Fruit fly (Drosophila melanogaster) whole organism, embryonic: ENCODE results near the gene CG11596.

Experiments
- Adf1 ChIP-seq: fragments of 200-800 bp; sonication (Bioruptor generic); IDR thresholded peaks from 2 replicates; pipeline ENCODE4 v1.3.6; 2022; ENCODE audit warnings: missing biosample characterization, missing genetic modification characterization
- Antp ChIP-seq: fragments of 200-800 bp; sonication (Bioruptor generic); optimal IDR thresholded peaks from 3 replicates; lab custom pipeline; 2016; ENCODE audit warnings: missing biosample characterization, missing genetic modification characterization
- Asciz ChIP-seq: fragments of 200-800 bp; sonication (Bioruptor generic); optimal IDR thresholded peaks from 2 replicates; lab custom pipeline; 2017; ENCODE audit warnings: missing biosample characterization, mild to moderate bottlenecking, missing genetic modification characterization, missing genetic modification reagents
- CG1024 ChIP-seq: fragments of 200-800 bp; sonication (Bioruptor generic); IDR thresholded peaks from 2 replicates; pipeline ENCODE4 v1.3.6; 2022; ENCODE audit warnings: missing biosample characterization, missing genetic modification characterization
- CG11560 ChIP-seq: fragments of 200-800 bp; sonication (Bioruptor generic); IDR thresholded peaks from 3 replicates; pipeline ENCODE4 v1.3.6; 2022; ENCODE audit warnings: missing biosample characterization, missing genetic modification characterization
- CG12155 ChIP-seq: fragments of 200-800 bp; sonication (Bioruptor generic); optimal IDR thresholded peaks from 3 replicates; lab custom pipeline; 2016; ENCODE audit warnings: missing biosample characterization, missing genetic modification characterization
- CG12299 ChIP-seq: fragments of 200-800 bp; sonication (Bioruptor generic); optimal IDR thresholded peaks from 2 replicates; lab custom pipeline; 2018; ENCODE audit warnings: missing biosample characterization, mild to moderate bottlenecking, missing genetic modification characterization
- CG13123 ChIP-seq: fragments of 200-800 bp; sonication (Bioruptor generic); optimal IDR thresholded peaks from 2 replicates; lab custom pipeline; 2016; ENCODE audit warnings: missing biosample characterization, missing genetic modification characterization
- CG14050 ChIP-seq: fragments of 200-800 bp; sonication (Bioruptor generic); IDR thresholded peaks from 3 replicates; pipeline ENCODE4 v1.3.6; 2022; ENCODE audit warnings: missing biosample characterization, missing genetic modification characterization
- CG17912 ChIP-seq: fragments of 200-800 bp; sonication (Bioruptor generic); optimal IDR thresholded peaks from 2 replicates; lab custom pipeline; 2018; ENCODE audit warnings: missing biosample characterization, mild to moderate bottlenecking, missing genetic modification characterization
- CG1792 ChIP-seq: fragments of 200-800 bp; sonication (Bioruptor generic); optimal IDR thresholded peaks from 2 replicates; lab custom pipeline; 2016; ENCODE audit warnings: missing biosample characterization, missing genetic modification characterization
- CG2678 ChIP-seq: fragments of 200-800 bp; sonication (Bioruptor generic); optimal IDR thresholded peaks from 3 replicates; lab custom pipeline; 2019; ENCODE audit warnings: missing biosample characterization, mild to moderate bottlenecking, missing genetic modification characterization, moderate library complexity
- CG2712 ChIP-seq: fragments of 200-800 bp; optimal IDR thresholded peaks from 3 replicates; lab custom pipeline; 2019; ENCODE audit warnings: missing biosample characterization, mild to moderate bottlenecking, missing genetic modification characterization, moderate library complexity
- CG2875 ChIP-seq: fragments of 200-800 bp; sonication (Bioruptor generic); optimal IDR thresholded peaks from 2 replicates; lab custom pipeline; 2017; ENCODE audit warnings: missing biosample characterization, mild to moderate bottlenecking, missing genetic modification characterization, missing genetic modification reagents
- CG32772 ChIP-seq: fragments of 200-800 bp; sonication (Bioruptor generic); IDR thresholded peaks from 2 replicates; pipeline ENCODE4 v1.3.6; 2022; ENCODE audit warnings: missing biosample characterization, missing genetic modification characterization
- CG4404 ChIP-seq: fragments of 200-800 bp; sonication (Bioruptor generic); IDR thresholded peaks from 2 replicates; pipeline ENCODE4 v1.3.6; 2022; ENCODE audit warnings: missing biosample characterization, missing genetic modification characterization
- CG4424 ChIP-seq: fragments of 200-800 bp; sonication (Bioruptor generic); optimal IDR thresholded peaks from 3 replicates; lab custom pipeline; 2016; ENCODE audit warnings: missing biosample characterization, missing genetic modification characterization
- CG8359 ChIP-seq: fragments of 200-800 bp; sonication (Bioruptor generic); optimal IDR thresholded peaks from 2 replicates; lab custom pipeline; 2017; ENCODE audit warnings: missing biosample characterization, mild to moderate bottlenecking, missing genetic modification characterization, borderline replicate concordance
- CG9727 ChIP-seq: fragments of 200-800 bp; sonication (Bioruptor generic); optimal IDR thresholded peaks from 3 replicates; lab custom pipeline; 2017; ENCODE audit warnings: missing biosample characterization, mild to moderate bottlenecking, missing genetic modification characterization
- Dad ChIP-seq: fragments of 200-800 bp; sonication (Bioruptor generic); optimal IDR thresholded peaks from 3 replicates; lab custom pipeline; 2016; ENCODE audit warnings: missing biosample characterization, missing genetic modification characterization
- Ets65A ChIP-seq: fragments of 200-800 bp; sonication (Bioruptor generic); peaks from one replicate; lab custom pipeline; 2016; ENCODE audit warnings: missing biosample characterization, missing genetic modification characterization
- HLH54F ChIP-seq: fragments of 200-800 bp; sonication (Bioruptor generic); optimal IDR thresholded peaks from 3 replicates; lab custom pipeline; 2016; ENCODE audit warnings: missing biosample characterization, missing genetic modification characterization
- Hr3 ChIP-seq: fragments of 200-800 bp; sonication (Bioruptor generic); optimal IDR thresholded peaks from 3 replicates; lab custom pipeline; 2016; ENCODE audit warnings: missing biosample characterization, missing genetic modification characterization
- Lhr ChIP-seq: fragments of 200-800 bp; sonication (Bioruptor generic); optimal IDR thresholded peaks from 3 replicates; lab custom pipeline; 2017; ENCODE audit warnings: mild to moderate bottlenecking, missing biosample characterization, missing genetic modification reagents, missing genetic modification characterization
- Med ChIP-seq: fragments of 200-800 bp; sonication (Bioruptor generic); peaks from one replicate; lab custom pipeline; 2016; ENCODE audit warnings: missing biosample characterization, missing genetic modification characterization, mild to moderate bottlenecking, inconsistent platforms, moderate library complexity
- NK7.1 ChIP-seq: fragments of 200-800 bp; sonication (Bioruptor generic); optimal IDR thresholded peaks from 3 replicates; lab custom pipeline; 2016; ENCODE audit warnings: missing biosample characterization, missing genetic modification characterization
- Oaz ChIP-seq: fragments of 200-800 bp; sonication (Bioruptor generic); IDR thresholded peaks from 2 replicates; pipeline ENCODE4 v1.3.6; 2022; ENCODE audit warnings: missing biosample characterization, missing genetic modification characterization
- Opbp ChIP-seq: fragments of 200-800 bp; sonication (Bioruptor generic); IDR thresholded peaks from 3 replicates; pipeline ENCODE4 v1.3.6; 2022; ENCODE audit warnings: missing biosample characterization, missing genetic modification characterization; ENCODE audit not compliant: partially characterized antibody
- Optix ChIP-seq: fragments of 200-800 bp; sonication (Bioruptor generic); IDR thresholded peaks from 3 replicates; pipeline ENCODE4 v1.3.6; 2022; ENCODE audit warnings: missing biosample characterization, missing genetic modification characterization
- Ravus ChIP-seq: fragments of 200-800 bp; sonication (Bioruptor generic); IDR thresholded peaks from 2 replicates; pipeline ENCODE4 v1.3.6; 2022; ENCODE audit warnings: missing biosample characterization, missing genetic modification characterization
- Ssrp ChIP-seq: fragments of 200-800 bp; sonication (Bioruptor generic); optimal IDR thresholded peaks from 2 replicates; lab custom pipeline; 2018; ENCODE audit warnings: missing biosample characterization, mild to moderate bottlenecking, missing genetic modification characterization, moderate library complexity
- ac ChIP-seq: fragments of 200-800 bp; sonication (Bioruptor generic); optimal IDR thresholded peaks from 3 replicates; lab custom pipeline; 2017; ENCODE audit warnings: missing biosample characterization, mild to moderate bottlenecking, missing genetic modification characterization
- bowl ChIP-seq: fragments of 200-800 bp; sonication (Bioruptor generic); IDR thresholded peaks from 2 replicates; pipeline ENCODE4 v1.3.6; 2022; ENCODE audit warnings: missing biosample characterization, missing genetic modification characterization
- dpn ChIP-seq, 2 experiments: fragments of 200-800 bp; sonication (Bioruptor generic); optimal IDR thresholded peaks; 3 replicates each; lab custom pipeline; 2016; ENCODE audit warnings: missing biosample characterization in 2 of 2, missing genetic modification characterization in 2 of 2
- dysf ChIP-seq: fragments of 200-800 bp; sonication (Bioruptor generic); IDR thresholded peaks from 3 replicates; pipeline ENCODE4 v1.3.6; 2022; ENCODE audit warnings: missing biosample characterization, missing genetic modification characterization
- eyg ChIP-seq: fragments of 200-800 bp; sonication (Bioruptor generic); optimal IDR thresholded peaks from 3 replicates; lab custom pipeline; 2016; ENCODE audit warnings: missing biosample characterization, missing genetic modification characterization
- fru ChIP-seq: fragments of >200 bp; optimal IDR thresholded peaks from 2 replicates; lab custom pipeline; 2017
- gcm ChIP-seq: fragments of 200-800 bp; sonication (Bioruptor generic); optimal IDR thresholded peaks from 2 replicates; lab custom pipeline; 2019; ENCODE audit warnings: missing biosample characterization, mild to moderate bottlenecking, missing genetic modification characterization, moderate library complexity
- hkb ChIP-seq, 2 experiments: fragments of 200-800 bp in 1 of 2; fragments of >200 bp in 1 of 2; sonication (Bioruptor generic) in 1 of 2; IDR thresholded peaks in 1 of 2; optimal IDR thresholded peaks in 1 of 2; 2 replicates each; pipeline versions ENCODE4 v1.3.6 to Lab custom; 2017 to 2022; ENCODE audit warnings: missing biosample characterization in 1 of 2, missing genetic modification characterization in 1 of 2
- maf-S ChIP-seq: fragments of 200-800 bp; sonication (Bioruptor generic); optimal IDR thresholded peaks from 2 replicates; lab custom pipeline; 2016; ENCODE audit warnings: missing biosample characterization, missing genetic modification characterization
- p53 ChIP-seq: fragments of 200-800 bp; sonication (Bioruptor generic); optimal IDR thresholded peaks from 2 replicates; lab custom pipeline; 2016; ENCODE audit warnings: missing biosample characterization, missing genetic modification characterization
- pros ChIP-seq: fragments of 200-800 bp; sonication (Bioruptor generic); optimal IDR thresholded peaks from 3 replicates; lab custom pipeline; 2019; ENCODE audit warnings: missing biosample characterization, mild to moderate bottlenecking, missing genetic modification characterization, moderate library complexity
- repo ChIP-seq: fragments of 200-800 bp; sonication (Bioruptor generic); optimal IDR thresholded peaks from 2 replicates; lab custom pipeline; 2016; ENCODE audit warnings: missing biosample characterization, missing genetic modification characterization
- ro ChIP-seq: fragments of 200-800 bp; sonication (Bioruptor generic); IDR thresholded peaks from 2 replicates; pipeline ENCODE4 v1.3.6; 2022; ENCODE audit warnings: missing biosample characterization, missing genetic modification characterization
- sr ChIP-seq: fragments of 200-800 bp; sonication (Bioruptor generic); IDR thresholded peaks from 3 replicates; pipeline ENCODE4 v1.3.6; 2022; ENCODE audit warnings: missing biosample characterization, missing genetic modification characterization
- twi ChIP-seq: fragments of 200-800 bp; optimal IDR thresholded peaks from 2 replicates; lab custom pipeline; 2019; ENCODE audit warnings: missing biosample characterization, mild to moderate bottlenecking, missing genetic modification characterization, moderate library complexity
- unpg ChIP-seq: fragments of 200-800 bp; sonication (Bioruptor generic); optimal IDR thresholded peaks from 3 replicates; lab custom pipeline; 2018; ENCODE audit warnings: missing biosample characterization, mild to moderate bottlenecking, missing genetic modification characterization, moderate library complexity
- zen ChIP-seq: fragments of 200-800 bp; sonication (Bioruptor generic); optimal IDR thresholded peaks from 3 replicates; lab custom pipeline; 2018; ENCODE audit warnings: missing biosample characterization, mild to moderate bottlenecking, missing genetic modification characterization, moderate library complexity

Gene CG11596

DNA sequence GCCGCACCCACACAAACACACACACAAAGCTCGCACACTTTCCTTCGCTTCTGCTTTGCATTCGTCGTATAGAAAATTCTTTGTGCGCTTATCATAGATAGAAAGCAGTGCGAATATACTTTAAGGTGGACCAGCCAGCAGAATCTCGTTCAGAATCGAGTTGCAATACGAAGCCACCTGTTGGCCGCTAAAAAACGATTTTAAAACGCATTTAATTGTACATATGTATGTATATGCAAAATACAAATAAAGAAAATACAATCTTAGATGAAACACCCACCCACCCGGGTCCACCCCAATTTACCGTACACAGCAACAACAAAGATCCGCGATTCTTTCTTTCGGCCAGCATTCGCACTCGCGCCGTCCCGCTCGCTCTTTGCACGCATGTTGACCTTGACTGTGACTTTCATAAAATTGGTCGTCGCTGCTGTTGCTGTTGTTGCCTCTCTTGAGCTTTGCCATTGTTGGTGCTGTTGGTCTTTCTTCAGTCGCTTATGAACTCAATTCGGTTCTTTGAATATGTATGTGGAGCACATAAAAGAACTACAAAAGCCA is 21.1 kb downstream of the CG11596 start (continued):
- no peak for TF ChIP-seq bowl
- no peak for TF ChIP-seq Asciz
- 0 out of 2 replicates have a peak, but pooled peaks have one; percentile 17 for TF ChIP-seq CG4404 (GFP tag; lab: Robert Waterston, UW)
- TF ChIP-seq CG1792 (GFP tag; lab: Kevin White, UChicago): no peak
- peak; percentile 64 for TF ChIP-seq unpg (GFP tag; lab: Kevin White, UChicago)
- TF ChIP-seq Opbp (GFP tag; lab: Robert Waterston, UW): no peak
- TF ChIP-seq CG2875: no peak
- no peak for TF ChIP-seq repo (GFP tag; lab: Kevin White, UChicago)
- TF ChIP-seq Lhr (GFP tag; lab: Kevin White, UChicago): no peak
- TF ChIP-seq NK7.1: no peak
- peak; percentile 85 for TF ChIP-seq Med (GFP tag; lab: Kevin White, UChicago)
- TF ChIP-seq CG11560 (tag; lab: Robert Waterston, UW): 0 out of 3 replicates have a peak, but pooled peaks have one; percentile 8
- no peak for TF ChIP-seq gcm (GFP tag; lab: Kevin White, UChicago)
- TF ChIP-seq Dad: no peak
- peak; percentile 52 for TF ChIP-seq CG9727
- TF ChIP-seq Oaz: no peak
- TF ChIP-seq CG14050: peak; percentile 35; the same call in 1 of the 3 replicates
- no peak for TF ChIP-seq CG13123 (GFP tag; lab: Kevin White, UChicago)
- peak; percentile 78 for TF ChIP-seq CG2678 (tag; lab: Kevin White, UChicago)
- peak; percentile 68 for TF ChIP-seq HLH54F (GFP tag; lab: Kevin White, UChicago)
- TF ChIP-seq dpn (GFP tag; optimal IDR thresholded peaks at IDR 0.05; lab: Kevin White, UChicago): peak; percentile 25 to 33
- no peak for TF ChIP-seq ro (GFP tag; lab: Robert Waterston, UW)
- TF ChIP-seq CG4424: peak; percentile 11
- no peak for TF ChIP-seq hkb (optimal IDR thresholded peaks at IDR 0.05; lab: Kevin White, UChicago)
- TF ChIP-seq hkb (GFP tag; IDR thresholded peaks at IDR 0.05; lab: Robert Waterston, UW): peak; percentile 47
- no peak for TF ChIP-seq CG1024
- TF ChIP-seq CG2712 (tag; lab: Kevin White, UChicago): peak; percentile 49
- TF ChIP-seq pros (GFP tag; lab: Kevin White, UChicago): no peak
- TF ChIP-seq zen: no peak
- no peak for TF ChIP-seq twi (tag; lab: Kevin White, UChicago)
- TF ChIP-seq Ravus (GFP tag; lab: Robert Waterston, UW): no peak
- TF ChIP-seq CG8359 (GFP tag; lab: Kevin White, UChicago): no peak
- TF ChIP-seq, all 482 proteins: peak for 178

DNA sequence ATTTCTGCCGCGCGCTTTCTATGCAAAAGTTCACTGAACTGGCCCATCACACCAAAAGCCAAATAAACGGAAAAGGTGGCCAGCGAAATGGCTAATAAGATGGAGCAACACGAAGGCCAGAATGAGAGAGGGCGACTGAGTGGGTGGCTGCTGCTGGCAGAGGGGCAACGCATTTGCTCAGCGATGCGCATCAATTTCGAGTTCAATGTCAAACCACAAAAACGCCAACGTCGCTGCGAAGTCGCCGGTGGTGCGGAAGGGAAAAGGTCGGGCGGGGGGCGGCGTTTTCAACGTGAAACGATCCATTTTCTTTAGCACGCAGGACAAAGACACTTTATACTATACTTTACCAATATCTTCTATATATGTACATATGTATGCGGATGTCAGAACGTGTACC is 22.1 kb downstream of the CG11596 start:
- TF ChIP-seq fru (lab: Kevin White, UChicago): no peak
- TF ChIP-seq p53: no peak
- no peak for TF ChIP-seq CG12299 (tag; lab: Kevin White, UChicago)
- no peak for TF ChIP-seq maf-S (GFP tag; lab: Kevin White, UChicago)
- TF ChIP-seq CG32772 (GFP tag; lab: Robert Waterston, UW): 0 out of 2 replicates have a peak, but pooled peaks have one; percentile 10
- no peak for TF ChIP-seq CG17912
- no peak for TF ChIP-seq CG2678 (tag; lab: Kevin White, UChicago)
- peak; percentile 11; the same call in 1 of the 2 replicates for TF ChIP-seq Adf1
- TF ChIP-seq Hr3 (GFP tag; lab: Kevin White, UChicago): no peak
- TF ChIP-seq dysf: no peak
- no peak for TF ChIP-seq ac (GFP tag; lab: Kevin White, UChicago)
- no peak for TF ChIP-seq eyg (GFP tag; lab: Kevin White, UChicago)
- TF ChIP-seq CG12155 (GFP tag; lab: Kevin White, UChicago): no peak
- peak; percentile 69 for TF ChIP-seq sr (GFP tag; lab: Robert Waterston, UW)
- no peak for TF ChIP-seq Ssrp (tag; lab: Kevin White, UChicago)
- peak; percentile 69 for TF ChIP-seq Ets65A (GFP tag; lab: Kevin White, UChicago)
- TF ChIP-seq Antp (GFP tag; lab: Kevin White, UChicago): no peak
- peak; percentile 47 for TF ChIP-seq Med (GFP tag; lab: Kevin White, UChicago)
- TF ChIP-seq Optix: no peak
